Worm (Caenorhabditis elegans) whole organism, midembryonic: ENCODE data around the gene str-20.

Source experiments
- T22C8.4 ChIP-seq: fragments of 200-800 bp; sonication (Bioruptor generic); IDR thresholded peaks from 2 replicates; pipeline ENCODE4 v1.3.6; 2022; ENCODE audit warnings: missing genetic modification characterization, missing compliant biosample characterization
- cog-1 ChIP-seq: sonication (generic microtip); optimal IDR thresholded peaks from 2 replicates; lab custom pipeline; 2016; ENCODE audit warnings: missing genetic modification characterization, missing compliant biosample characterization
- flt-1 ChIP-seq: fragments of 200-800 bp; sonication (Bioruptor generic); IDR thresholded peaks from 2 replicates; pipeline ENCODE4 v1.3.6; 2022; ENCODE audit warnings: missing genetic modification characterization, missing compliant biosample characterization
- med-1 ChIP-seq: sonication (generic microtip); optimal IDR thresholded peaks from 2 replicates; lab custom pipeline; 2017; ENCODE audit warnings: missing genetic modification characterization, mild to moderate bottlenecking, missing compliant biosample characterization, antibody characterized with exemption, missing genetic modification reagents; ENCODE audit not compliant: insufficient read depth
- ref-1 ChIP-seq: fragments of 200-800 bp; sonication (Bioruptor generic); conservative IDR thresholded peaks from 2 replicates; pipeline ENCODE4 v1.3.6; 2022; ENCODE audit warnings: missing genetic modification reagents, missing genetic modification characterization, missing compliant biosample characterization
- tab-1 ChIP-seq: fragments of 200-800 bp; sonication (Bioruptor generic); IDR thresholded peaks from 2 replicates; pipeline ENCODE4 v1.3.6; 2022; ENCODE audit warnings: missing genetic modification characterization, missing compliant biosample characterization
- ztf-23 ChIP-seq: fragments of 200-800 bp; sonication (Bioruptor generic); IDR thresholded peaks from 2 replicates; pipeline ENCODE4 v1.3.6; 2022; ENCODE audit warnings: missing genetic modification reagents, missing genetic modification characterization, missing compliant biosample characterization
- ztf-29 ChIP-seq: fragments of 200-800 bp; sonication (Bioruptor generic); IDR thresholded peaks from 2 replicates; pipeline ENCODE4 v1.3.6; 2022; ENCODE audit warnings: missing genetic modification reagents, missing genetic modification characterization, missing compliant biosample characterization

DNA sequence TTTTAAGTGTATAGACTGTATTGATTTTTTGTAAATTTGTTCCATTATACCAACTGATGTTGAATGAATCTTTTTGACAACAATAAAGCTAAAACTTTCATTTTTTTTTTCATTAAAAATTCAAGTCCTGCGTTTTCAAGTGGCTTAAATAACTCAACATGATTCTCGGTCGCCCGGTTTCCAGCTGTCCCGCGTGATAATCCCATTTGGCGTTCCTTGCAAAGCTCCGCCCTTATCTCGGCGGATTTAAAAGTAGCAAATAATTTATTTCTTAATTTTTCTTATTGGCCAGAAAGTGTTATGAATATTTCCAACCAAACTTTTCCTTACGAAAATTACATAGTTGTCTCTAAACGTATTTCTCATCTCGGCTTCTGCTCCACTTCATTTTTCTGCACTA, at the start of gene str-20:
- no peak for TF ChIP-seq ztf-23 (GFP tag; lab: Robert Waterston, UW)
- TF ChIP-seq ref-1 (GFP tag; lab: Robert Waterston, UW), result no peak
- TF ChIP-seq ztf-29, result no peak
- no peak for TF ChIP-seq flt-1 (GFP tag; lab: Robert Waterston, UW)
- TF ChIP-seq cog-1, result no peak
- no peak for TF ChIP-seq T22C8.4 (GFP tag; lab: Robert Waterston, UW)
- no peak for TF ChIP-seq tab-1
- TF ChIP-seq med-1 (GFP tag; lab: Kevin White, UChicago), result no peak
